Fruit fly (Drosophila melanogaster) whole organism, wandering third instar larva: ENCODE measurements around the gene Cby.

ENCODE experiments used
- Abd-B ChIP-seq: fragments of >200 bp; optimal IDR thresholded peaks from 2 replicates; lab custom pipeline; 2017; ENCODE audit warnings: missing biosample characterization, missing genetic modification characterization
- CG32264 ChIP-seq: fragments of 200-800 bp; sonication (Bioruptor generic); optimal IDR thresholded peaks from 2 replicates; lab custom pipeline; 2016; ENCODE audit warnings: missing biosample characterization, missing genetic modification characterization
- CG9705 ChIP-seq: fragments of 200-800 bp; sonication (Bioruptor generic); optimal IDR thresholded peaks from 2 replicates; lab custom pipeline; 2018; ENCODE audit warnings: missing biosample characterization, mild to moderate bottlenecking, missing genetic modification characterization
- CrebA ChIP-seq: fragments of 200-800 bp; sonication (Bioruptor generic); optimal IDR thresholded peaks from 2 replicates; lab custom pipeline; 2016; ENCODE audit warnings: missing biosample characterization, mild to moderate bottlenecking, missing genetic modification characterization, borderline replicate concordance
- Dfd ChIP-seq: fragments of >200 bp; optimal IDR thresholded peaks from 2 replicates; lab custom pipeline; 2017; ENCODE audit warnings: missing biosample characterization, missing genetic modification characterization
- Dif ChIP-seq: fragments of 200-275, 200-300 bp; sonication (Bioruptor generic); optimal IDR thresholded peaks from 2 replicates; lab custom pipeline; 2018; ENCODE audit warnings: missing biosample characterization, missing genetic modification characterization; ENCODE audit not compliant: partially characterized antibody
- GATAd ChIP-seq: sonication (Bioruptor generic); optimal IDR thresholded peaks from 2 replicates; lab custom pipeline; 2016; ENCODE audit warnings: missing biosample characterization, missing genetic modification characterization
- HLH106 ChIP-seq: fragments of 200-800 bp; optimal IDR thresholded peaks from 3 replicates; lab custom pipeline; 2019; ENCODE audit warnings: missing biosample characterization, mild to moderate bottlenecking, missing genetic modification characterization, moderate library complexity
- Hnf4 ChIP-seq: fragments of 200-800 bp; sonication (Bioruptor generic); optimal IDR thresholded peaks from 2 replicates; lab custom pipeline; 2016; ENCODE audit warnings: missing biosample characterization, mild to moderate bottlenecking, missing genetic modification characterization
- Hr78 ChIP-seq: fragments of >200 bp; optimal IDR thresholded peaks from 2 replicates; lab custom pipeline; 2017; ENCODE audit warnings: missing biosample characterization, missing genetic modification characterization
- Jra ChIP-seq: sonication (Bioruptor generic); optimal IDR thresholded peaks from 2 replicates; lab custom pipeline; 2016; ENCODE audit warnings: missing biosample characterization, missing genetic modification characterization
- Mio ChIP-seq: sonication (Bioruptor generic); optimal IDR thresholded peaks from 2 replicates; lab custom pipeline; 2016; ENCODE audit warnings: missing biosample characterization, missing genetic modification characterization
- Myc ChIP-seq: fragments of >200 bp; optimal IDR thresholded peaks from 2 replicates; lab custom pipeline; 2017
- N ChIP-seq: fragments of >200 bp; optimal IDR thresholded peaks from 2 replicates; lab custom pipeline; 2018; ENCODE audit warnings: missing biosample characterization, missing external identifiers, missing genetic modification characterization
- OdsH ChIP-seq: fragments of 200-800 bp; sonication (Bioruptor generic); optimal IDR thresholded peaks from 2 replicates; lab custom pipeline; 2016; ENCODE audit warnings: missing biosample characterization, mild to moderate bottlenecking, missing genetic modification characterization
- Rel ChIP-seq, 2 experiments: fragments of 200-800 bp; sonication (Bioruptor generic) in 1 of 2; optimal IDR thresholded peaks; 2 replicates in 1 of 2; 3 replicates in 1 of 2; lab custom pipeline; 2016 to 2019; ENCODE audit warnings: mild to moderate bottlenecking in 2 of 2, missing biosample characterization in 2 of 2, missing genetic modification characterization in 2 of 2, moderate library complexity in 1 of 2
- Sp1 ChIP-seq: fragments of 200-800 bp; sonication (Bioruptor generic); optimal IDR thresholded peaks from 3 replicates; lab custom pipeline; 2019; ENCODE audit warnings: missing biosample characterization, mild to moderate bottlenecking, missing genetic modification characterization, moderate library complexity
- Vsx2 ChIP-seq: fragments of 200-300, 225-300 bp; sonication (Bioruptor generic); optimal IDR thresholded peaks from 2 replicates; lab custom pipeline; 2018; ENCODE audit warnings: missing biosample characterization, missing genetic modification characterization; ENCODE audit not compliant: partially characterized antibody
- br ChIP-seq: fragments of 200-800 bp; sonication (Bioruptor generic); optimal IDR thresholded peaks from 2 replicates; lab custom pipeline; 2016; ENCODE audit warnings: missing biosample characterization, missing genetic modification characterization
- dl ChIP-seq, 2 experiments: fragments of 175-275, 200-275 bp in 1 of 2; fragments of 200-275 bp in 1 of 2; sonication (Bioruptor generic); optimal IDR thresholded peaks; lab custom pipeline; 2018; ENCODE audit warnings: mild to moderate bottlenecking in 2 of 2, missing biosample characterization in 2 of 2, missing genetic modification characterization in 2 of 2, moderate library complexity in 2 of 2; ENCODE audit not compliant: partially characterized antibody in 2 of 2, insufficient read depth in 1 of 2
- dmrt93B ChIP-seq: fragments of 200-800 bp; sonication (Bioruptor generic); optimal IDR thresholded peaks from 2 replicates; lab custom pipeline; 2018; ENCODE audit warnings: missing biosample characterization, mild to moderate bottlenecking, missing genetic modification characterization
- dsf ChIP-seq: sonication (Bioruptor generic); optimal IDR thresholded peaks from 2 replicates; lab custom pipeline; 2016; ENCODE audit warnings: missing biosample characterization, missing genetic modification characterization, borderline replicate concordance
- ey ChIP-seq: fragments of 200-800 bp; sonication (Bioruptor generic); optimal IDR thresholded peaks from 2 replicates; lab custom pipeline; 2016; ENCODE audit warnings: missing biosample characterization, missing genetic modification characterization
- foxo ChIP-seq, 2 experiments: fragments of 200-800 bp; sonication (Bioruptor generic); optimal IDR thresholded peaks; 2 replicates in 1 of 2; 3 replicates in 1 of 2; lab custom pipeline; 2016 to 2017; ENCODE audit warnings: missing biosample characterization in 2 of 2, missing genetic modification characterization in 2 of 2
- fru ChIP-seq: fragments of 200-800 bp; sonication (Bioruptor generic); optimal IDR thresholded peaks from 3 replicates; lab custom pipeline; 2016; ENCODE audit warnings: missing biosample characterization, mild to moderate bottlenecking, missing genetic modification characterization
- h ChIP-seq: fragments of 200-800 bp; sonication (Bioruptor generic); optimal IDR thresholded peaks from 3 replicates; lab custom pipeline; 2016; ENCODE audit warnings: missing biosample characterization, mild to moderate bottlenecking, missing genetic modification characterization
- jim ChIP-seq: fragments of 175-275, 200-325 bp; sonication (Bioruptor generic); optimal IDR thresholded peaks from 2 replicates; lab custom pipeline; 2016; ENCODE audit warnings: missing biosample characterization, mild to moderate bottlenecking, missing genetic modification characterization
- pan ChIP-seq: fragments of >200 bp; optimal IDR thresholded peaks from 2 replicates; lab custom pipeline; 2017
- psq ChIP-seq: fragments of 200-800 bp; sonication (Bioruptor generic); optimal IDR thresholded peaks from 3 replicates; lab custom pipeline; 2017; ENCODE audit warnings: missing biosample characterization, mild to moderate bottlenecking, missing genetic modification characterization, moderate library complexity
- rgr ChIP-seq: fragments of 200-800 bp; sonication (Bioruptor generic); optimal IDR thresholded peaks from 3 replicates; lab custom pipeline; 2016; ENCODE audit warnings: missing biosample characterization, mild to moderate bottlenecking, missing genetic modification characterization
- sv ChIP-seq: fragments of 200-800 bp; sonication (Bioruptor generic); optimal IDR thresholded peaks from 3 replicates; lab custom pipeline; 2016; ENCODE audit warnings: missing biosample characterization, missing genetic modification characterization
- tai ChIP-seq: sonication (Bioruptor generic); optimal IDR thresholded peaks from 2 replicates; lab custom pipeline; 2016; ENCODE audit warnings: missing biosample characterization, missing genetic modification characterization
- woc ChIP-seq: sonication (Bioruptor generic); optimal IDR thresholded peaks from 2 replicates; lab custom pipeline; 2016; ENCODE audit warnings: missing biosample characterization, mild to moderate bottlenecking, missing genetic modification characterization

The Cby gene

dm6 chr3R:21889945-21890344 is 22.1 kb downstream of the Cby start:
- no peak for TF ChIP-seq CrebA
- TF ChIP-seq OdsH (GFP tag; lab: Kevin White, UChicago): no peak
- TF ChIP-seq Mio (GFP tag; lab: Kevin White, UChicago): no peak
- TF ChIP-seq Rel (GFP tag; optimal IDR thresholded peaks at IDR 0.05; lab: Kevin White, UChicago): no peak
- TF ChIP-seq Rel (tag; optimal IDR thresholded peaks at IDR 0.05; lab: Kevin White, UChicago): peak; percentile 30
- TF ChIP-seq sv (GFP tag; lab: Kevin White, UChicago): no peak
- no peak for TF ChIP-seq Vsx2
- no peak for TF ChIP-seq HLH106 (tag; lab: Kevin White, UChicago)
- TF ChIP-seq pan (lab: Kevin White, UChicago): no peak
- TF ChIP-seq GATAd: no peak
- no peak for TF ChIP-seq woc (GFP tag; lab: Kevin White, UChicago)
- no peak for TF ChIP-seq br
- no peak for TF ChIP-seq tai
- peak; percentile 10 for TF ChIP-seq fru (GFP tag; lab: Kevin White, UChicago)
- no peak for TF ChIP-seq Hnf4 (GFP tag; lab: Kevin White, UChicago)
- no peak for TF ChIP-seq rgr
- no peak for TF ChIP-seq psq (GFP tag; lab: Kevin White, UChicago)
- peak; percentile 23 for TF ChIP-seq h (GFP tag; lab: Kevin White, UChicago)
- no peak for TF ChIP-seq Jra (GFP tag; lab: Kevin White, UChicago)
- no peak for TF ChIP-seq dl (GFP tag; optimal IDR thresholded peaks at IDR 0.05; lab: Kevin White, UChicago; ENCODE audit: insufficient read depth in 1 of 2, partially characterized antibody in 2 of 2)
- no peak for TF ChIP-seq N (GFP tag; lab: Kevin White, UChicago)
- TF ChIP-seq Dif (GFP tag; lab: Kevin White, UChicago): no peak
- no peak for TF ChIP-seq dmrt93B (GFP tag; lab: Kevin White, UChicago)
- no peak for TF ChIP-seq CG32264 (GFP tag; lab: Kevin White, UChicago)
- no peak for TF ChIP-seq Abd-B (GFP tag; lab: Kevin White, UChicago)
- no peak for TF ChIP-seq ey (GFP tag; lab: Kevin White, UChicago)

- TF ChIP-seq sv (GFP tag; lab: Kevin White, UChicago) (no peak), Rel (GFP tag; optimal IDR thresholded peaks at IDR 0.05; lab: Kevin White, UChicago) (no peak), Rel (tag; optimal IDR thresholded peaks at IDR 0.05; lab: Kevin White, UChicago) (peak; percentile 5), OdsH (GFP tag; lab: Kevin White, UChicago) (no peak)
These were observed 22.9 kb downstream of the Cby start for dm6 chr3R:21890739-21891138.

dm6 chr3R:21892450-21892849 is 24.6 kb downstream of the Cby start:
- TF ChIP-seq fru (GFP tag; lab: Kevin White, UChicago): no peak
- TF ChIP-seq Sp1 (GFP tag; lab: Kevin White, UChicago): peak; percentile 19
- TF ChIP-seq, all 38 proteins: peak for 1

DNA sequence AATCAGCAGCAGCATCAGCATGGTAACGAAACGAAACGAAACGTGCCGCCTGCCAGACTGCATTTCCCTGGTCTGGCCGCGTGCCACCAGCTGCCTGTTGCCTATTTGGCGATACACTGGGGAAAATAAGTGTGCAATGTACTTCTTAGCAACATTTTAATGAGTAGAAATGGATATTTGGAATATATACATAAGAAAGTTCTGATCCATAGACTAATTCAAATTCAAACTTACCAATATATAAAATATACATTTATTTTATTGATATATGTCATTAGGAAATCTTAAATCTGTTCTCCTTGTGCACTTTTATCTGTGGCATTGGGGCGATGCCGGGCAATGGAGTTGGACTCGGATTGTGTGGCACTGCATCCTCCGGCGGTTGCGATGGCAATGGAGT is 26.1 kb downstream of the Cby start:
- no peak for TF ChIP-seq Dif (GFP tag; lab: Kevin White, UChicago)
- no peak for TF ChIP-seq tai
- TF ChIP-seq sv (GFP tag; lab: Kevin White, UChicago): no peak
- no peak for TF ChIP-seq Abd-B (GFP tag; lab: Kevin White, UChicago)
- TF ChIP-seq Mio (GFP tag; lab: Kevin White, UChicago): no peak
- no peak for TF ChIP-seq jim
- TF ChIP-seq br: no peak
- no peak for TF ChIP-seq dsf (GFP tag; lab: Kevin White, UChicago)
- no peak for TF ChIP-seq CG9705 (GFP tag; lab: Kevin White, UChicago)
- TF ChIP-seq Dfd (GFP tag; lab: Kevin White, UChicago): no peak
- no peak for TF ChIP-seq Jra (GFP tag; lab: Kevin White, UChicago)
- TF ChIP-seq N (GFP tag; lab: Kevin White, UChicago): no peak
- peak in 1 of 2 experiments; percentile 22 for TF ChIP-seq foxo (GFP tag; optimal IDR thresholded peaks at IDR 0.05; lab: Kevin White, UChicago)
- no peak for TF ChIP-seq GATAd
- TF ChIP-seq CG32264 (GFP tag; lab: Kevin White, UChicago): no peak
- TF ChIP-seq ey (GFP tag; lab: Kevin White, UChicago): no peak
- no peak for TF ChIP-seq Hr78 (GFP tag; lab: Kevin White, UChicago)
- TF ChIP-seq rgr: no peak
- no peak for TF ChIP-seq Myc (lab: Kevin White, UChicago)
- TF ChIP-seq psq (GFP tag; lab: Kevin White, UChicago): peak; percentile 1
- peak; percentile 20 for TF ChIP-seq Sp1 (GFP tag; lab: Kevin White, UChicago)
- TF ChIP-seq Vsx2: no peak
- peak; percentile 26 for TF ChIP-seq HLH106 (tag; lab: Kevin White, UChicago)
- TF ChIP-seq woc (GFP tag; lab: Kevin White, UChicago): no peak
- TF ChIP-seq h (GFP tag; lab: Kevin White, UChicago): peak; percentile 12
- TF ChIP-seq pan (lab: Kevin White, UChicago): no peak
- no peak for TF ChIP-seq dmrt93B (GFP tag; lab: Kevin White, UChicago)
